Fruit fly (Drosophila melanogaster): ENCODE data around the gene Fhos.
A peak's percentile ranks its signal among the peaks of the same experiment; 100 is the strongest.

Fhos gene

DNA sequence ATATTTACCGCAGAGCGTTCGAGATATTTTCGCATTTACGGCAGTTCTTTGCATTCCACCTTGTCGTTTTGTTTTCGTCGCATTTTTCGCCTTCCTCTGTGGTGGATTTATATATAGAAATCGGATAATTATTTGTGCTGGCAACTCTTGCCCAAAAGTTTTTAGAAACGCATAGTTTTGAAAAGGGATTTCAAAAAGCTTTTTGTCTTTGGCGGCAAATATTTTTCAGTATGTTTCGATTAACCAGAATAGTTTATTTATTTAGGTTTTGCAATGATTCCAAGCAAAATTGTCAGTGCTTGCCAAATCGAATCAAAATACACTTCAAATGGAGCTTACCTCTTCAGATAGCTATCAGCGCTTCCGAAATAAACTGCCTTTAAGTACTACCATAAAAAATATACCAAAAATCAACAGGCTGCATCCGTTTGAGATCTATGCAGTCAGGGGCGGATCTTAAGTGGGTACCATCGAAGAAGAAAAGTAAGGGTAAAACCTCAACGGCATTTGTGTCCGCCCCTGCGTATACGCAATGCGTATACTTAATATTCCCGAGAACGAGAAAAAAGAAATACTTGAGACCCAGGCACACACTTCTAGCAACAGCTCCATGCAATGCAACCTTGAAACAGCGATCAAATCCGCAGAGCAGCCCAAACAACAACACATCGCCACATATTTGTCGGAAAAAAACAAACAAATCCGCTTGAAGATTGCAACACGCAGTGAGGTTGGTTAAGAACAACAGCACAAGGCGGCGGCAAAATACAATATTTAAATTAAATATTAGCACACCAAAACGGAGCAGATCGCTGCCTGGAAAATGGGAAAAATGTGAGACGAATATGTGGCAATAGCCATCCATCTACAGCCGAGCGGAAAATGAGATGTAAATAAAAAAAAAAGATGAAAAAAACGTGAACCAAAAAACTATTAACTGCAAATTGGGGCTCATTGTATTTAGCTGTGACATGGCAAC, 3.5 kb upstream of the Fhos start, which contains the start of gene CG13306 (continued):
- peak; percentile 28 for TF ChIP-seq CG15269 (tag; optimal IDR thresholded peaks at IDR 0.05)
- no peak for TF ChIP-seq CG12744 (GFP tag; optimal IDR thresholded peaks at IDR 0.05)
- TF ChIP-seq cg (GFP tag; optimal IDR thresholded peaks at IDR 0.05), result no peak
- TF ChIP-seq CG10209 (GFP tag; optimal IDR thresholded peaks at IDR 0.05), result no peak
- TF ChIP-seq CG12155 (GFP tag; optimal IDR thresholded peaks at IDR 0.05), result no peak
- peak; percentile 34; the same call in 1 of the 2 replicates for TF ChIP-seq Rx (GFP tag; IDR thresholded peaks at IDR 0.05)
- TF ChIP-seq fd96Cb (tag; optimal IDR thresholded peaks at IDR 0.05), result no peak
- TF ChIP-seq CG7786 (GFP tag; optimal IDR thresholded peaks at IDR 0.05), result no peak
- no peak for TF ChIP-seq Abd-B (GFP tag; optimal IDR thresholded peaks at IDR 0.05)
- TF ChIP-seq CG2199 (GFP tag; IDR thresholded peaks at IDR 0.05), result 0 out of 3 replicates have a peak, but pooled peaks have one; percentile 19
- TF ChIP-seq CG32767 (GFP tag; IDR thresholded peaks at IDR 0.05), result no peak
- peak in 1 of 2 experiments; percentile 61 for TF ChIP-seq Pdp1 (GFP tag; optimal IDR thresholded peaks at IDR 0.05)
- TF ChIP-seq Dfd (GFP tag; optimal IDR thresholded peaks at IDR 0.05), result no peak
- no peak for TF ChIP-seq H15 (GFP tag; IDR thresholded peaks at IDR 0.05)
- TF ChIP-seq HLH3B (GFP tag; IDR thresholded peaks at IDR 0.05), result peak; percentile 32; the same call in 1 of the 2 replicates
- peak; percentile 25 for TF ChIP-seq CG7839 (tag; optimal IDR thresholded peaks at IDR 0.05)
- TF ChIP-seq her (GFP tag; optimal IDR thresholded peaks at IDR 0.05), result no peak
- peak; percentile 47 for TF ChIP-seq CG10543 (GFP tag; optimal IDR thresholded peaks at IDR 0.05)
- TF ChIP-seq caup (GFP tag; optimal IDR thresholded peaks at IDR 0.05; ENCODE audit: severe bottlenecking), result no peak
- TF ChIP-seq dysf (GFP tag; IDR thresholded peaks at IDR 0.05), result peak; percentile 40; the same call in 1 of the 3 replicates

DNA sequence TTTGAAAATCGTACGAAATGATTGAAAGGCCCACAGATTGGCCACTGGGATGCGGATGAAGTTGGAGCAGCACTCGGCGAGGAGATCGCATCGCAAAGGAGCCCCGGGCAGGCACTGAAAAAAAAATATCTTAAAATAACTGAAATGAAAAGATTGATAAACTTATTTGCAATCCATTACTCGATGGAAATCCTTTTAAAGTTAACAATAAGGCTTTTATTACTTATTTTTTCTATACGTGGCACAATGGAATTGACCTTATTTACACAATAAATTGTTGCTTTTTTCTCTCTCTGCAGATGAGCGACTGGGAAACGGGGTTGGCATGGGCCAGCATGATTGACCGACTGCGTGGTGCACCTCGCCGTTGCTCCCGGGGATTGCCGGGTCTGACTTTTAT, 2.2 kb upstream of the Fhos start:
- no peak for TF ChIP-seq yki (optimal IDR thresholded peaks at IDR 0.05)
- TF ChIP-seq CG9609 (GFP tag; optimal IDR thresholded peaks at IDR 0.05), result no peak
- peak; percentile 65 for TF ChIP-seq Xbp1 (GFP tag; optimal IDR thresholded peaks at IDR 0.05)
- no peak for TF ChIP-seq CG15073 (GFP tag; optimal IDR thresholded peaks at IDR 0.05)
- no peak for TF ChIP-seq crol (GFP tag; IDR thresholded peaks at IDR 0.05)
- peak; percentile 43; the same call in 1 of the 3 replicates for TF ChIP-seq croc (GFP tag; conservative IDR thresholded peaks at IDR 0.05)
- TF ChIP-seq jumu (GFP tag; optimal IDR thresholded peaks at IDR 0.05), result peak; percentile 41
- TF ChIP-seq repo (GFP tag; optimal IDR thresholded peaks at IDR 0.05), result no peak
- TF ChIP-seq Dip2 (GFP tag; IDR thresholded peaks at IDR 0.05), result no peak
- no peak for TF ChIP-seq lilli (GFP tag; optimal IDR thresholded peaks at IDR 0.05)
- TF ChIP-seq sna (GFP tag; IDR thresholded peaks at IDR 0.05; ENCODE audit: partially characterized antibody), result no peak
- no peak for TF ChIP-seq ab (GFP tag; optimal IDR thresholded peaks at IDR 0.05)
- TF ChIP-seq exex (tag; optimal IDR thresholded peaks at IDR 0.05), result no peak
- TF ChIP-seq CG32767 (GFP tag; IDR thresholded peaks at IDR 0.05), result 0 out of 2 replicates have a peak, but pooled peaks have one; percentile 19
- peak; percentile 65 for TF ChIP-seq HLH3B (GFP tag; IDR thresholded peaks at IDR 0.05)
- no peak for TF ChIP-seq CG30020 (tag; optimal IDR thresholded peaks at IDR 0.05)
- TF ChIP-seq Chrac-16 (GFP tag; optimal IDR thresholded peaks at IDR 0.05), result peak; percentile 9
- TF ChIP-seq run (tag; optimal IDR thresholded peaks at IDR 0.05), result peak; percentile 12
- no peak for TF ChIP-seq maf-S (GFP tag; optimal IDR thresholded peaks at IDR 0.05)
- no peak for TF ChIP-seq CG10274 (GFP tag; optimal IDR thresholded peaks at IDR 0.05)
- peak; percentile 5 for TF ChIP-seq CG1602 (GFP tag; optimal IDR thresholded peaks at IDR 0.05)
- TF ChIP-seq CG7745 (tag; optimal IDR thresholded peaks at IDR 0.05), result no peak
- TF ChIP-seq Ssrp (tag; optimal IDR thresholded peaks at IDR 0.05), result peak; percentile 65
- TF ChIP-seq Asciz (GFP tag; optimal IDR thresholded peaks at IDR 0.05), result peak; percentile 75
- TF ChIP-seq CG10147 (GFP tag; optimal IDR thresholded peaks at IDR 0.05), result no peak
- no peak for TF ChIP-seq Dek (tag; optimal IDR thresholded peaks at IDR 0.05)
- TF ChIP-seq odd (GFP tag; optimal IDR thresholded peaks at IDR 0.05), result peak; percentile 20
- TF ChIP-seq eve (GFP tag; optimal IDR thresholded peaks at IDR 0.05), result no peak
- TF ChIP-seq klu (GFP tag; IDR thresholded peaks at IDR 0.05), result no peak
- peak; percentile 83 for TF ChIP-seq ci (GFP tag; IDR thresholded peaks at IDR 0.05)

Measured in whole organism, embryonic.